Fruit fly (Drosophila melanogaster) whole organism, pupa: ENCODE measurements around the gene Sc2.

ENCODE experiments used
- CG10348 ChIP-seq: fragments of 200-800 bp; sonication (Bioruptor generic); IDR thresholded peaks from 2 replicates; pipeline ENCODE4 v1.3.6; 2022; ENCODE audit warnings: missing biosample characterization, missing genetic modification characterization
- CG12605 ChIP-seq: fragments of 200-800 bp; sonication (Bioruptor generic); IDR thresholded peaks from 2 replicates; pipeline ENCODE4 v1.3.6; 2022; ENCODE audit warnings: missing biosample characterization, missing genetic modification characterization
- CG13204 ChIP-seq: fragments of 200-800 bp; sonication (Bioruptor generic); optimal IDR thresholded peaks from 2 replicates; lab custom pipeline; 2018; ENCODE audit warnings: missing biosample characterization, mild to moderate bottlenecking, missing genetic modification characterization, moderate library complexity
- CG14655 ChIP-seq: fragments of 200-800 bp; sonication (Bioruptor generic); optimal IDR thresholded peaks from 3 replicates; lab custom pipeline; 2017; ENCODE audit warnings: mild to moderate bottlenecking, missing biosample characterization, missing genetic modification reagents, missing genetic modification characterization
- CG15710 ChIP-seq: fragments of 200-800 bp; sonication (Bioruptor generic); optimal IDR thresholded peaks from 2 replicates; lab custom pipeline; 2018; ENCODE audit warnings: missing biosample characterization, mild to moderate bottlenecking, missing genetic modification characterization, moderate library complexity
- CG17806 ChIP-seq: fragments of 200-800 bp; sonication (Bioruptor generic); optimal IDR thresholded peaks from 2 replicates; lab custom pipeline; 2018; ENCODE audit warnings: missing biosample characterization, mild to moderate bottlenecking, missing genetic modification characterization, moderate library complexity
- CG32121 ChIP-seq: fragments of 200-800 bp; sonication (Bioruptor generic); IDR thresholded peaks from 2 replicates; pipeline ENCODE4 v1.3.6; 2022; ENCODE audit warnings: missing biosample characterization, missing genetic modification characterization
- CG34367 ChIP-seq: fragments of 200-800 bp; sonication (Bioruptor generic); optimal IDR thresholded peaks from 2 replicates; lab custom pipeline; 2018; ENCODE audit warnings: missing biosample characterization, mild to moderate bottlenecking, missing genetic modification characterization
- CG4496 ChIP-seq: fragments of 200-800 bp; sonication (Bioruptor generic); IDR thresholded peaks from 3 replicates; pipeline ENCODE4 v1.3.6; 2022; ENCODE audit warnings: missing biosample characterization, missing genetic modification characterization
- CG8159 ChIP-seq: fragments of 200-800 bp; sonication (Bioruptor generic); optimal IDR thresholded peaks from 3 replicates; lab custom pipeline; 2018; ENCODE audit warnings: missing biosample characterization, mild to moderate bottlenecking, missing genetic modification characterization, moderate library complexity
- CG8301 ChIP-seq: fragments of 200-800 bp; sonication (Bioruptor generic); optimal IDR thresholded peaks from 2 replicates; lab custom pipeline; 2018; ENCODE audit warnings: missing biosample characterization, mild to moderate bottlenecking, missing genetic modification characterization
- CG9948 ChIP-seq: fragments of 200-800 bp; sonication (Bioruptor generic); optimal IDR thresholded peaks from 2 replicates; lab custom pipeline; 2018; ENCODE audit warnings: missing biosample characterization, mild to moderate bottlenecking, missing genetic modification characterization, moderate library complexity
- D1 ChIP-seq: fragments of 200-800 bp; sonication (Bioruptor generic); optimal IDR thresholded peaks from 2 replicates; lab custom pipeline; 2018; ENCODE audit warnings: missing biosample characterization, mild to moderate bottlenecking, missing genetic modification characterization, moderate library complexity
- EcR ChIP-seq: fragments of 200-800 bp; sonication (Bioruptor generic); optimal IDR thresholded peaks from 3 replicates; lab custom pipeline; 2019; ENCODE audit warnings: missing biosample characterization, missing genetic modification characterization, mild to moderate bottlenecking, moderate library complexity, missing genetic modification reagents
- Ets98B ChIP-seq: fragments of 200-800 bp; sonication (Bioruptor generic); IDR thresholded peaks from 2 replicates; pipeline ENCODE4 v1.3.6; 2022; ENCODE audit warnings: missing biosample characterization, missing genetic modification characterization
- Pif1A ChIP-seq: fragments of 200-800 bp; sonication (Bioruptor generic); optimal IDR thresholded peaks from 3 replicates; lab custom pipeline; 2016; ENCODE audit warnings: missing biosample characterization, missing genetic modification characterization
- Pif1B ChIP-seq: fragments of 200-800 bp; sonication (Bioruptor generic); optimal IDR thresholded peaks from 3 replicates; lab custom pipeline; 2016; ENCODE audit warnings: missing biosample characterization, missing genetic modification characterization
- Snoo ChIP-seq: fragments of 200-800 bp; sonication (Bioruptor generic); optimal IDR thresholded peaks from 3 replicates; lab custom pipeline; 2017; ENCODE audit warnings: missing biosample characterization, mild to moderate bottlenecking, missing genetic modification characterization, inconsistent platforms
- fd96Ca ChIP-seq: fragments of 200-800 bp; sonication (Bioruptor generic); IDR thresholded peaks from 3 replicates; pipeline ENCODE4 v1.3.6; 2022; ENCODE audit warnings: missing biosample characterization, missing genetic modification characterization
- gl ChIP-seq: fragments of 200-800 bp; sonication (Bioruptor generic); optimal IDR thresholded peaks from 2 replicates; lab custom pipeline; 2018; ENCODE audit warnings: missing biosample characterization, mild to moderate bottlenecking, missing genetic modification characterization
- rn ChIP-seq: fragments of 200-800 bp; sonication (Bioruptor generic); IDR thresholded peaks from 2 replicates; pipeline ENCODE4 v1.3.6; 2022; ENCODE audit warnings: missing biosample characterization, missing genetic modification characterization

Gene Sc2

dm6 chr3L:3937806-3938205 lies 34.5 kb downstream of the Sc2 start, which contains the start of gene CG10866:
Gene CG10866, minus strand, starts transcription at chr3L:3937992.
- TF ChIP-seq CG10348: no peak
- TF ChIP-seq CG8159 (tag; lab: Kevin White, UChicago): no peak
- TF ChIP-seq CG9948 (tag; lab: Kevin White, UChicago): no peak
- no peak for TF ChIP-seq gl (tag; lab: Kevin White, UChicago)
- TF ChIP-seq Ets98B (GFP tag; lab: Robert Waterston, UW): no peak
- TF ChIP-seq CG8301 (tag; lab: Kevin White, UChicago): no peak
- no peak for TF ChIP-seq CG12605 (GFP tag; lab: Robert Waterston, UW)
- TF ChIP-seq CG17806 (tag; lab: Kevin White, UChicago): no peak
- TF ChIP-seq Pif1A (GFP tag; lab: Kevin White, UChicago): no peak
- TF ChIP-seq CG13204: no peak
- no peak for TF ChIP-seq rn (GFP tag; lab: Robert Waterston, UW)
- TF ChIP-seq CG34367: no peak
- TF ChIP-seq CG4496 (GFP tag; lab: Robert Waterston, UW): no peak
- no peak for TF ChIP-seq CG32121

dm6 chr3L:3940075-3940819 lies 37.0 kb downstream of the Sc2 start, which contains the start of gene CG12766:
Gene CG12766, minus strand, starts transcription at chr3L:3940125.
- TF ChIP-seq Pif1A (GFP tag; lab: Kevin White, UChicago) (no peak), CG15710 (no peak), fd96Ca (no peak), CG10348 (no peak), Snoo (no peak), CG13204 (no peak), CG32121 (peak; percentile 52), CG4496 (GFP tag; lab: Robert Waterston, UW) (peak; percentile 80), Ets98B (GFP tag; lab: Robert Waterston, UW) (peak; percentile 21; the same call in 1 of the 2 replicates), CG12605 (GFP tag; lab: Robert Waterston, UW) (peak; percentile 55), CG34367 (no peak)
- TF ChIP-seq, all 21 proteins: peak for 4

dm6 chr3L:3942241-3943028 lies 39.1 kb downstream of the Sc2 start, which contains the start of the genes CG10863 and CG14982:
Gene CG10863, minus strand, starts transcription at chr3L:3942465.
Gene CG14982, plus strand, starts transcription at chr3L:3942710.
- TF ChIP-seq CG34367 (no peak), Pif1A (GFP tag; lab: Kevin White, UChicago) (no peak), Snoo (peak; percentile 5), fd96Ca (peak; percentile 8; the same call in 1 of the 3 replicates), EcR (GFP tag; lab: Kevin White, UChicago) (peak; percentile 25), CG15710 (no peak), rn (GFP tag; lab: Robert Waterston, UW) (no peak), CG8159 (tag; lab: Kevin White, UChicago) (peak; percentile 4), CG12605 (GFP tag; lab: Robert Waterston, UW) (peak; percentile 70), CG4496 (GFP tag; lab: Robert Waterston, UW) (0 out of 3 replicates have a peak, but pooled peaks have one; percentile 37)

dm6 chr3L:3947301-3947941 lies 44.1 kb downstream of the Sc2 start, which contains the start of gene CG10853:
Gene CG10853, plus strand, starts transcription at chr3L:3947891.
- no peak for TF ChIP-seq gl (tag; lab: Kevin White, UChicago)
- peak; percentile 44 for TF ChIP-seq D1 (tag; lab: Kevin White, UChicago)
- no peak for TF ChIP-seq CG4496 (GFP tag; lab: Robert Waterston, UW)
- no peak for TF ChIP-seq CG8301 (tag; lab: Kevin White, UChicago)

dm6 chr3L:3949205-3949604 lies 45.9 kb downstream of the Sc2 start, which contains the start of gene CG14983:
Gene CG14983, minus strand, starts transcription at chr3L:3949305.
- TF ChIP-seq CG17806 (tag; lab: Kevin White, UChicago): no peak
- no peak for TF ChIP-seq Snoo
- no peak for TF ChIP-seq CG8159 (tag; lab: Kevin White, UChicago)
- TF ChIP-seq gl (tag; lab: Kevin White, UChicago): no peak
- TF ChIP-seq Pif1B (GFP tag; lab: Kevin White, UChicago): no peak
- no peak for TF ChIP-seq CG14655
- no peak for TF ChIP-seq CG13204
- TF ChIP-seq, all 21 proteins: peak for 0

dm6 chr3L:3951875-3952274 lies 48.6 kb downstream of the Sc2 start:
- no peak for TF ChIP-seq CG9948 (tag; lab: Kevin White, UChicago)
- TF ChIP-seq rn (GFP tag; lab: Robert Waterston, UW): no peak
- TF ChIP-seq CG34367: no peak
- no peak for TF ChIP-seq CG4496 (GFP tag; lab: Robert Waterston, UW)
- TF ChIP-seq gl (tag; lab: Kevin White, UChicago): no peak
